Fruit fly (Drosophila melanogaster) whole organism, embryonic: Measurements from ENCODE around the gene GNBP2.

Experiments used
- Aef1 ChIP-seq: fragments of 200-800 bp; sonication (Bioruptor generic); IDR thresholded peaks from 3 replicates; pipeline ENCODE4 v1.3.6; 2022; ENCODE audit warnings: missing biosample characterization, missing genetic modification characterization
- Atf3 ChIP-seq: fragments of 200-800 bp; sonication (Bioruptor generic); optimal IDR thresholded peaks from 3 replicates; lab custom pipeline; 2016; ENCODE audit warnings: missing biosample characterization, missing genetic modification characterization
- BtbVII ChIP-seq: fragments of 200-800 bp; sonication (Bioruptor generic); optimal IDR thresholded peaks from 3 replicates; lab custom pipeline; 2017; ENCODE audit warnings: missing biosample characterization, mild to moderate bottlenecking, missing genetic modification characterization
- CG10209 ChIP-seq: fragments of 200-800 bp; sonication (Bioruptor generic); optimal IDR thresholded peaks from 3 replicates; lab custom pipeline; 2017; ENCODE audit warnings: missing biosample characterization, mild to moderate bottlenecking, missing genetic modification characterization, missing genetic modification reagents
- CG10267 ChIP-seq: fragments of 200-800 bp; sonication (Bioruptor generic); optimal IDR thresholded peaks from 2 replicates; lab custom pipeline; 2018; ENCODE audit warnings: missing biosample characterization, mild to moderate bottlenecking, missing genetic modification characterization, moderate library complexity
- CG10431 ChIP-seq: fragments of 200-800 bp; sonication (Bioruptor generic); optimal IDR thresholded peaks from 3 replicates; lab custom pipeline; 2018; ENCODE audit warnings: missing biosample characterization, mild to moderate bottlenecking, missing genetic modification characterization
- CG10565 ChIP-seq: fragments of 200-800 bp; sonication (Bioruptor generic); optimal IDR thresholded peaks from 3 replicates; lab custom pipeline; 2016; ENCODE audit warnings: missing biosample characterization, mild to moderate bottlenecking, missing genetic modification characterization
- CG10979 ChIP-seq: fragments of 200-800 bp; sonication (Bioruptor generic); optimal IDR thresholded peaks from 2 replicates; lab custom pipeline; 2018; ENCODE audit warnings: missing biosample characterization, mild to moderate bottlenecking, missing genetic modification characterization, moderate library complexity
- CG12744 ChIP-seq: fragments of 200-800 bp; sonication (Bioruptor generic); optimal IDR thresholded peaks from 2 replicates; lab custom pipeline; 2016; ENCODE audit warnings: missing biosample characterization, missing genetic modification characterization
- CG15514 ChIP-seq: fragments of 200-800 bp; sonication (Bioruptor generic); optimal IDR thresholded peaks from 3 replicates; lab custom pipeline; 2017; ENCODE audit warnings: missing biosample characterization, missing genetic modification characterization, mild to moderate bottlenecking, moderate library complexity, missing genetic modification reagents
- CG15696 ChIP-seq: fragments of 200-800 bp; sonication (Bioruptor generic); optimal IDR thresholded peaks from 2 replicates; lab custom pipeline; 2019; ENCODE audit warnings: missing biosample characterization, mild to moderate bottlenecking, missing genetic modification characterization, moderate library complexity
- CG2712 ChIP-seq: fragments of 200-800 bp; optimal IDR thresholded peaks from 3 replicates; lab custom pipeline; 2019; ENCODE audit warnings: missing biosample characterization, mild to moderate bottlenecking, missing genetic modification characterization, moderate library complexity
- CG30403 ChIP-seq: fragments of 200-800 bp; sonication (Bioruptor generic); optimal IDR thresholded peaks from 3 replicates; lab custom pipeline; 2016; ENCODE audit warnings: missing biosample characterization, missing genetic modification characterization
- CG4360 ChIP-seq: fragments of 200-800 bp; sonication (Bioruptor generic); IDR thresholded peaks from 2 replicates; pipeline ENCODE4 v1.3.6; 2022; ENCODE audit warnings: missing biosample characterization, missing genetic modification characterization
- CG6254 ChIP-seq: fragments of 200-800 bp; sonication (Bioruptor generic); optimal IDR thresholded peaks from 3 replicates; lab custom pipeline; 2017; ENCODE audit warnings: mild to moderate bottlenecking, missing biosample characterization, missing genetic modification reagents, missing genetic modification characterization
- CG7271 ChIP-seq: fragments of 200-800 bp; sonication (Bioruptor generic); optimal IDR thresholded peaks from 2 replicates; lab custom pipeline; 2018; ENCODE audit warnings: missing biosample characterization, mild to moderate bottlenecking, missing genetic modification characterization, moderate library complexity
- CG8281 ChIP-seq: fragments of 200-800 bp; sonication (Bioruptor generic); optimal IDR thresholded peaks from 2 replicates; lab custom pipeline; 2018; ENCODE audit warnings: missing biosample characterization, mild to moderate bottlenecking, missing genetic modification characterization, moderate library complexity
- CG8388 ChIP-seq: fragments of 200-800 bp; sonication (Bioruptor generic); optimal IDR thresholded peaks from 2 replicates; lab custom pipeline; 2019; ENCODE audit warnings: missing biosample characterization, mild to moderate bottlenecking, missing genetic modification characterization, moderate library complexity
- CG9817 ChIP-seq: fragments of 200-800 bp; sonication (Bioruptor generic); optimal IDR thresholded peaks from 2 replicates; lab custom pipeline; 2018; ENCODE audit warnings: missing biosample characterization, mild to moderate bottlenecking, missing genetic modification characterization, moderate library complexity
- Camta ChIP-seq: fragments of 200-800 bp; sonication (Bioruptor generic); optimal IDR thresholded peaks from 2 replicates; lab custom pipeline; 2016; ENCODE audit warnings: missing biosample characterization, missing genetic modification characterization
- Chrac-16 ChIP-seq: fragments of 200-800 bp; sonication (Bioruptor generic); optimal IDR thresholded peaks from 3 replicates; lab custom pipeline; 2016; ENCODE audit warnings: missing biosample characterization, missing genetic modification characterization
- HLH54F ChIP-seq: fragments of 200-800 bp; sonication (Bioruptor generic); optimal IDR thresholded peaks from 3 replicates; lab custom pipeline; 2016; ENCODE audit warnings: missing biosample characterization, missing genetic modification characterization
- Hey ChIP-seq: fragments of 200-800 bp; sonication (Bioruptor generic); optimal IDR thresholded peaks from 3 replicates; lab custom pipeline; 2018; ENCODE audit warnings: missing biosample characterization, mild to moderate bottlenecking, missing genetic modification characterization
- Lpt ChIP-seq: fragments of >200 bp; optimal IDR thresholded peaks from 2 replicates; lab custom pipeline; 2018; ENCODE audit warnings: missing biosample characterization, missing genetic modification characterization
- NC2α ChIP-seq: fragments of 200-800 bp; sonication (Bioruptor generic); optimal IDR thresholded peaks from 2 replicates; lab custom pipeline; 2016; ENCODE audit warnings: missing biosample characterization, missing genetic modification characterization
- Opbp ChIP-seq: fragments of 200-800 bp; sonication (Bioruptor generic); IDR thresholded peaks from 3 replicates; pipeline ENCODE4 v1.3.6; 2022; ENCODE audit warnings: missing biosample characterization, missing genetic modification characterization; ENCODE audit not compliant: partially characterized antibody
- TFAM ChIP-seq: fragments of 200-800 bp; sonication (Bioruptor generic); optimal IDR thresholded peaks from 2 replicates; lab custom pipeline; 2017; ENCODE audit warnings: missing biosample characterization, missing genetic modification characterization, inconsistent platforms
- Taf1 ChIP-seq: fragments of 200-800 bp; sonication (Bioruptor generic); IDR thresholded peaks from 2 replicates; pipeline ENCODE4 v1.3.6; 2022; ENCODE audit warnings: missing biosample characterization, missing genetic modification characterization
- Tbp ChIP-seq: fragments of >200 bp; optimal IDR thresholded peaks from 2 replicates; lab custom pipeline; 2018; ENCODE audit warnings: missing biosample characterization, missing genetic modification characterization
- Xrp1 ChIP-seq: fragments of 200-800 bp; sonication (Bioruptor generic); IDR thresholded peaks from 2 replicates; pipeline ENCODE4 v1.3.6; 2022; ENCODE audit warnings: missing biosample characterization, missing genetic modification characterization
- ab ChIP-seq: fragments of 200-800 bp; sonication (Bioruptor generic); optimal IDR thresholded peaks from 2 replicates; lab custom pipeline; 2016; ENCODE audit warnings: missing biosample characterization, missing genetic modification characterization
- ara ChIP-seq: fragments of 200-800 bp; sonication (Bioruptor generic); IDR thresholded peaks from 2 replicates; pipeline ENCODE4 v1.3.6; 2022; ENCODE audit warnings: missing biosample characterization, missing genetic modification characterization
- bowl ChIP-seq: fragments of 200-800 bp; sonication (Bioruptor generic); IDR thresholded peaks from 2 replicates; pipeline ENCODE4 v1.3.6; 2022; ENCODE audit warnings: missing biosample characterization, missing genetic modification characterization
- br ChIP-seq: fragments of >200 bp; optimal IDR thresholded peaks from 2 replicates; lab custom pipeline; 2017
- crp ChIP-seq, 2 experiments: fragments of 200-800 bp; sonication (Bioruptor generic); optimal IDR thresholded peaks; 2 replicates in 1 of 2; 3 replicates in 1 of 2; lab custom pipeline; 2017; ENCODE audit warnings: missing biosample characterization in 2 of 2, missing genetic modification characterization in 2 of 2, mild to moderate bottlenecking in 1 of 2, moderate library complexity in 1 of 2
- dpn ChIP-seq, 2 experiments: fragments of 200-800 bp; sonication (Bioruptor generic); optimal IDR thresholded peaks; 3 replicates each; lab custom pipeline; 2016; ENCODE audit warnings: missing biosample characterization in 2 of 2, missing genetic modification characterization in 2 of 2
- fd64A ChIP-seq: fragments of 200-800 bp; sonication (Bioruptor generic); optimal IDR thresholded peaks from 3 replicates; lab custom pipeline; 2018; ENCODE audit warnings: missing biosample characterization, mild to moderate bottlenecking, missing genetic modification characterization
- gcm ChIP-seq: fragments of 200-800 bp; sonication (Bioruptor generic); optimal IDR thresholded peaks from 2 replicates; lab custom pipeline; 2019; ENCODE audit warnings: missing biosample characterization, mild to moderate bottlenecking, missing genetic modification characterization, moderate library complexity
- gem ChIP-seq: fragments of 200-800 bp; sonication (Bioruptor generic); optimal IDR thresholded peaks from 2 replicates; lab custom pipeline; 2019; ENCODE audit warnings: missing biosample characterization, mild to moderate bottlenecking, missing genetic modification characterization, moderate library complexity
- jing ChIP-seq: fragments of 200-800 bp; sonication (Bioruptor generic); optimal IDR thresholded peaks from 2 replicates; lab custom pipeline; 2018; ENCODE audit warnings: missing biosample characterization, mild to moderate bottlenecking, missing genetic modification characterization
- knrl ChIP-seq: fragments of 200-800 bp; sonication (Bioruptor generic); IDR thresholded peaks from 3 replicates; pipeline ENCODE4 v1.3.6; 2022; ENCODE audit warnings: missing biosample characterization, missing genetic modification characterization; ENCODE audit not compliant: partially characterized antibody
- lbe ChIP-seq: fragments of 200-800 bp; sonication (Bioruptor generic); optimal IDR thresholded peaks from 2 replicates; lab custom pipeline; 2016; ENCODE audit warnings: missing biosample characterization, mild to moderate bottlenecking, missing genetic modification characterization
- lmd ChIP-seq: fragments of 200-800 bp; sonication (Bioruptor generic); IDR thresholded peaks from 2 replicates; pipeline ENCODE4 v1.3.6; 2022; ENCODE audit warnings: missing biosample characterization, missing genetic modification characterization
- nmo ChIP-seq: fragments of 200-800 bp; sonication (Bioruptor generic); optimal IDR thresholded peaks from 2 replicates; lab custom pipeline; 2018; ENCODE audit warnings: missing biosample characterization, mild to moderate bottlenecking, missing genetic modification characterization, moderate library complexity
- pita ChIP-seq: fragments of 200-800 bp; sonication (Bioruptor generic); optimal IDR thresholded peaks from 2 replicates; lab custom pipeline; 2017; ENCODE audit warnings: missing biosample characterization, mild to moderate bottlenecking, missing genetic modification characterization
- salm ChIP-seq: fragments of 200-800 bp; sonication (Bioruptor generic); optimal IDR thresholded peaks from 2 replicates; lab custom pipeline; 2018; ENCODE audit warnings: missing biosample characterization, mild to moderate bottlenecking, missing genetic modification characterization
- sim ChIP-seq: fragments of 200-800 bp; sonication (Bioruptor generic); IDR thresholded peaks from 2 replicates; pipeline ENCODE4 v1.3.6; 2022; ENCODE audit warnings: missing biosample characterization, missing genetic modification characterization
- vnd ChIP-seq: fragments of 200-800 bp; sonication (Bioruptor generic); IDR thresholded peaks from 3 replicates; pipeline ENCODE4 v1.3.6; 2022; ENCODE audit warnings: missing biosample characterization, missing genetic modification characterization; ENCODE audit not compliant: partially characterized antibody
- yki ChIP-seq: fragments of >200 bp; optimal IDR thresholded peaks from 3 replicates; lab custom pipeline; 2018
- zen ChIP-seq: fragments of 200-800 bp; sonication (Bioruptor generic); optimal IDR thresholded peaks from 3 replicates; lab custom pipeline; 2018; ENCODE audit warnings: missing biosample characterization, mild to moderate bottlenecking, missing genetic modification characterization, moderate library complexity

The GNBP2 gene

DNA sequence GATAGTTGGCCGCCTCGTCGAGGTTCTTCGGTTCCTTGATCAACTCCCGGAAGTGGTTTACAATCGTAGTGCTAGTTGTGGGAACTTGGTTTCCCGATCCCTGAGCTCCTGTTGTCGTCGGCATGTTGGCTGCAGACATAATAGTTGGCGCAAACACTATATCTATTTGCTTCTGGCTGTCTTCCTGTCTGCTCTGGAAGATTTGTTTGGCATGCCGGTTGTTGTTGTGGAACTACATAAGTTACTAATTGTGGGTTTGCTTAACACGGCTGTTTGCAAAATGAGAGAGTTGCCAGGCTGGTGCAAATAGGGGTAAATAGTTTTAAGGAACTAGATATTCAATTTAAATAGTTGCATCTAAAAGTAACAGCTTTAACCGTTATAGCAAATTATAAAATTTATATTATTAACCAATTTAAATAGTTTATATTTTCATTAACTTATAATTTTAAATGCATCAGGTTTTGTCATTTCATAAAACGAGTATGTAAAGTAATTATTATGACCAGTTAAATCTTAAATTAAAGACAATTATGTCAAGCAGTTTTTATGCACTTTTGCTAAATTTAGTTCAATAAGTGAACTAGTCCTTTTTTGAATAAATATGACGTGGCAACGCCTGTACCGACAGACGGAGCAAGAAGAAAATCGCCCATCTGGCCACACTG lies 6.5 kb upstream of the GNBP2 start, which contains the start of the genes Sgf11 and CG32202 (continued):
- TF ChIP-seq vnd (no peak), CG8281 (tag; lab: Kevin White, UChicago) (peak; percentile 33), HLH54F (GFP tag; lab: Kevin White, UChicago) (peak; percentile 22), CG4360 (GFP tag; lab: Robert Waterston, UW) (peak; percentile 61), crp (GFP tag; optimal IDR thresholded peaks at IDR 0.05; lab: Kevin White, UChicago) (peak in 1 of 2 experiments; percentile 55), jing (no peak), CG10267 (tag; lab: Kevin White, UChicago) (peak; percentile 75), knrl (GFP tag; lab: Robert Waterston, UW) (peak; percentile 33; the same call in 2 of the 3 replicates), Taf1 (GFP tag; lab: Robert Waterston, UW) (no peak), salm (tag; lab: Kevin White, UChicago) (peak; percentile 21), TFAM (GFP tag; lab: Kevin White, UChicago) (no peak), Chrac-16 (GFP tag; lab: Kevin White, UChicago) (peak; percentile 40), yki (no peak), Xrp1 (GFP tag; lab: Robert Waterston, UW) (peak; percentile 56), lmd (GFP tag; lab: Robert Waterston, UW) (peak; percentile 50), CG7271 (tag; lab: Kevin White, UChicago) (no peak), NC2α (no peak), CG12744 (GFP tag; lab: Kevin White, UChicago) (no peak), CG15696 (peak; percentile 55), Lpt (GFP tag; lab: Kevin White, UChicago) (no peak), CG30403 (GFP tag; lab: Kevin White, UChicago) (peak; percentile 77), CG10979 (tag; lab: Kevin White, UChicago) (peak; percentile 57), CG8388 (GFP tag; lab: Kevin White, UChicago) (peak; percentile 71), CG10565 (no peak), Opbp (GFP tag; lab: Robert Waterston, UW) (no peak), CG9817 (tag; lab: Kevin White, UChicago) (peak; percentile 47), gem (tag; lab: Kevin White, UChicago) (peak; percentile 86), Aef1 (GFP tag; lab: Robert Waterston, UW) (no peak), BtbVII (GFP tag; lab: Kevin White, UChicago) (no peak), nmo (GFP tag; lab: Kevin White, UChicago) (peak; percentile 85), ab (GFP tag; lab: Kevin White, UChicago) (no peak), CG6254 (GFP tag; lab: Kevin White, UChicago) (no peak), bowl (GFP tag; lab: Robert Waterston, UW) (no peak), Atf3 (no peak), Camta (GFP tag; lab: Kevin White, UChicago) (no peak), dpn (GFP tag; optimal IDR thresholded peaks at IDR 0.05; lab: Kevin White, UChicago) (peak; percentile 29 to 71), ara (GFP tag; lab: Robert Waterston, UW) (0 out of 2 replicates have a peak, but pooled peaks have one; percentile 36), fd64A (GFP tag; lab: Kevin White, UChicago) (no peak), CG2712 (tag; lab: Kevin White, UChicago) (peak; percentile 73), CG10209 (GFP tag; lab: Kevin White, UChicago) (peak; percentile 74), CG15514 (peak; percentile 99), pita (GFP tag; lab: Kevin White, UChicago) (no peak), zen (tag; lab: Kevin White, UChicago) (peak; percentile 51), Hey (tag; lab: Kevin White, UChicago) (no peak), Tbp (GFP tag; lab: Kevin White, UChicago) (no peak), lbe (no peak), CG10431 (GFP tag; lab: Kevin White, UChicago) (peak; percentile 18), sim (GFP tag; lab: Robert Waterston, UW) (no peak), gcm (peak; percentile 47), br (lab: Kevin White, UChicago) (no peak)
